Worm (Caenorhabditis elegans): ENCODE results near the gene str-81.

Gene str-81

DNA sequence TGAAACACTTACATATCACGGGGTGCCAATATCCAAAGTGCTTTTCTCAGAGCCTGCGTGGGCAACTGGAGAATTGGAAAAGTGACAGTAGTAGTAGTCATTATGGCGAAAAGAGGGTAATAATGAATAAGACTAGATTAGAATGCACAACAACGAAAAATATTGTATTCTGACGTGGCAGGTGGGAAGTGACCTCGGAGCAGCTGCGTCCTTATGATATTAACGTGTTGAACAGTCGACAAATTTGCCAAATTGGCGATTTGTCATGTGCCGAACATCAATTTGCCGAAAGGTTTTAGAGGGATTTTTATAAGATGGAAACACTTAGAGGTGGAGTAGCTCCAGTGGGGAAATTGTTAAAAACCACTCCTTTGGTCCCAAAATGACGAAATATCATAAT lies at the start of gene str-81:
str-81 (minus strand) TSS at position 101 of the 400 bp plus-strand sequence.
- TF ChIP-seq nhr-85 (tag) (no peak), zag-1 (tag; optimal IDR thresholded peaks at IDR 0.05) (no peak), pag-3 (tag; optimal IDR thresholded peaks at IDR 0.05; ENCODE audit: borderline replicate concordance, insufficient read depth) (no peak), F16B12.6 (tag; optimal IDR thresholded peaks at IDR 0.05) (no peak), sup-37 (GFP tag; optimal IDR thresholded peaks at IDR 0.05) (no peak), ama-1 (optimal IDR thresholded peaks at IDR 0.05) (no peak), jun-1 (tag; optimal IDR thresholded peaks at IDR 0.05) (no peak), elt-3 (tag; optimal IDR thresholded peaks at IDR 0.05) (no peak), egl-13 (tag; optimal IDR thresholded peaks at IDR 0.05) (no peak), lin-39 (tag; optimal IDR thresholded peaks at IDR 0.05) (no peak), aha-1 (tag; optimal IDR thresholded peaks at IDR 0.05) (no peak), nhr-76 (tag; optimal IDR thresholded peaks at IDR 0.05) (no peak), ets-5 (GFP tag; IDR thresholded peaks at IDR 0.05) (no peak), ceh-8 (GFP tag; optimal IDR thresholded peaks at IDR 0.05) (no peak)

DNA sequence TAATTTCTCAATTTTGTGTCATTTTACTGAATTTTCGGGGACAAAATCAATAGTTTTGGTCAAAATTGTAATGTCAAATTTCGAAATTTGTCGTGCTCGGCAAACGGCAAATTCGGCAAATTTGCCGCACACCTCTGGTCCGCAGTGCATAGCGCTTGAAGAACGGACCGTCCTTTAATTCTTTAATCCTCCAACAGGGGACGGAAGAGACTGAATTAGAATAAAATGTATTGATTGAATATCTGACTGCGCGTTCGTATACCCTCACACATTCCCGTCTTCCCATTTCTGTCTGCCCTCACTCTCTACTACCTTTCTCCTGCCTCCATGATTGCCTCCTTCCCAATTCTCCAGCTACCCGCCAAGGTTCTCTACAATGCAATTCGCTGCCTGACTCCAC lies 48.4 kb upstream of the str-81 start, which contains the start of gene F55C9.14:
F55C9.14 (plus strand) TSS at position 301 of the 400 bp plus-strand sequence.
- no peak for TF ChIP-seq unc-30 (tag; optimal IDR thresholded peaks at IDR 0.05)
- no peak for TF ChIP-seq elt-3 (tag; optimal IDR thresholded peaks at IDR 0.05)
- no peak for TF ChIP-seq egl-13 (tag; optimal IDR thresholded peaks at IDR 0.05)
- TF ChIP-seq efl-1 (optimal IDR thresholded peaks at IDR 0.05) = no peak
- TF ChIP-seq efl-1 (GFP tag; optimal IDR thresholded peaks at IDR 0.05 in 1 of 2) = no peak
- TF ChIP-seq alr-1 (tag; optimal IDR thresholded peaks at IDR 0.05; ENCODE audit: borderline replicate concordance) = no peak
- TF ChIP-seq nhr-20 (tag; optimal IDR thresholded peaks at IDR 0.05) = no peak
- no peak for TF ChIP-seq lin-14 (GFP tag; optimal IDR thresholded peaks at IDR 0.05)
- no peak for TF ChIP-seq unc-86 (tag; optimal IDR thresholded peaks at IDR 0.05)
- TF ChIP-seq nhr-47 (tag; optimal IDR thresholded peaks at IDR 0.05) = no peak
- TF ChIP-seq unc-130 (tag; optimal IDR thresholded peaks at IDR 0.05) = no peak
- no peak for TF ChIP-seq nhr-12 (tag; optimal IDR thresholded peaks at IDR 0.05)
- TF ChIP-seq nhr-90 (tag; optimal IDR thresholded peaks at IDR 0.05; ENCODE audit: poor library complexity) = no peak
- TF ChIP-seq grh-1 (GFP tag; IDR thresholded peaks at IDR 0.05) = no peak
- no peak for TF ChIP-seq isw-1 (GFP tag; IDR thresholded peaks at IDR 0.05)
- no peak for TF ChIP-seq sptf-1 (tag; optimal IDR thresholded peaks at IDR 0.05)

- TF ChIP-seq dsc-1 (tag; optimal IDR thresholded peaks at IDR 0.05) = no peak
- TF ChIP-seq blmp-1 (tag; optimal IDR thresholded peaks at IDR 0.05) = no peak
These were observed 46.6 kb upstream of the str-81 start, which contains the start of gene fbxb-60 for ce11 chrV:19297510-19297909. TSS of gene fbxb-60 (plus strand) at chrV:19297810.

DNA sequence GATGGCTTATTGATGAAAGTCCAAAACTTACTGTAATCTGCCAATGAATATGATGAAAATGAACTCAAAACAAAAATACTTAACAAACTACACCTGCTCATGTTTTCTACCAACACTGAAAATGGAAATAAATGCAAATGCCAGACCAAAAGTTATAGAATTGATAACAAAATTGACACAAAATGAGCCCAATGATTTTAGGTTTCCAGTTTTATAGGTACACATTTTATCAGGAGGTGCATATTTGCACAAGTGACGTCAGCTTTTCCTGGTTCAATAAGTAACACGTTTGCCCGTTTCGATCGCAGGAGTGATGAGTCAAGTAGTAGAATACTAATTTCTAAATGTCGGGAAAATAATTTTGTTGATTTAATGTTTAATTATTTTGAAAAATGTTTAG lies 45.8 kb upstream of the str-81 start, which contains the start of gene F55C9.6:
F55C9.6 (minus strand) TSS at position 101 of the 400 bp plus-strand sequence.
- no peak for TF ChIP-seq alr-1 (tag; optimal IDR thresholded peaks at IDR 0.05; ENCODE audit: borderline replicate concordance)
- TF ChIP-seq snpc-4 (tag; optimal IDR thresholded peaks at IDR 0.05) = no peak
- no peak for TF ChIP-seq ets-5 (GFP tag; IDR thresholded peaks at IDR 0.05)
- TF ChIP-seq irx-1 (tag; optimal IDR thresholded peaks at IDR 0.05) = no peak

DNA sequence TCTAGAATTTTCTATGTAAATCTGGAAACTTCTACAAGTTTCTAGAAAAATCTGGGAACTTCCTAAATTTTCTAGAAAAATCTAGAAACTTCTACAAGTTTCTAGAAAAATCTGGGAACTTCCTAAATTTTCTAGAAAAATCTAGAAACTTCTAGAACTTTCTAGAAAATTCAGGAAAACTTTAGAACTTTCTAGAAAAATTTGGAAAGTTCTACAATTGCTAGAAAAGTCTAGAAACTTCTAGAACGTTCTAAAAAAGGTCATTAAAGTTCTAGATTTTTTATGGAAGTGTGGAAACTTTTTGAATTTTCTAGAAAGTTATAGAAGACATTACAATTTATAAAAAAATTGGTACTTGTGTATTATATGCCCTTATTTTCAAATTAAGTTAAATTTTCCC lies 42.1 kb upstream of the str-81 start, which contains the start of gene F55C9.5:
F55C9.5 (minus strand) TSS at position 101 of the 400 bp plus-strand sequence.
- TF ChIP-seq zip-4 (GFP tag; optimal IDR thresholded peaks at IDR 0.05) (no peak), nhr-85 (tag) (no peak), nhr-28 (tag; optimal IDR thresholded peaks at IDR 0.05) (no peak), F16B12.6 (tag; optimal IDR thresholded peaks at IDR 0.05) (no peak), nhr-90 (tag; optimal IDR thresholded peaks at IDR 0.05; ENCODE audit: poor library complexity) (no peak), C04F5.9 (tag; optimal IDR thresholded peaks at IDR 0.05) (no peak), egl-27 (tag; optimal IDR thresholded peaks at IDR 0.05) (no peak), nhr-12 (tag; optimal IDR thresholded peaks at IDR 0.05) (no peak), lsy-2 (tag; optimal IDR thresholded peaks at IDR 0.05) (no peak), aha-1 (tag; optimal IDR thresholded peaks at IDR 0.05) (no peak), unc-30 (tag; optimal IDR thresholded peaks at IDR 0.05) (no peak)

Measured in whole organism, L1 larva.